Fruit fly (Drosophila melanogaster): Measurements from ENCODE around the gene CG16781.

The CG16781 gene

DNA sequence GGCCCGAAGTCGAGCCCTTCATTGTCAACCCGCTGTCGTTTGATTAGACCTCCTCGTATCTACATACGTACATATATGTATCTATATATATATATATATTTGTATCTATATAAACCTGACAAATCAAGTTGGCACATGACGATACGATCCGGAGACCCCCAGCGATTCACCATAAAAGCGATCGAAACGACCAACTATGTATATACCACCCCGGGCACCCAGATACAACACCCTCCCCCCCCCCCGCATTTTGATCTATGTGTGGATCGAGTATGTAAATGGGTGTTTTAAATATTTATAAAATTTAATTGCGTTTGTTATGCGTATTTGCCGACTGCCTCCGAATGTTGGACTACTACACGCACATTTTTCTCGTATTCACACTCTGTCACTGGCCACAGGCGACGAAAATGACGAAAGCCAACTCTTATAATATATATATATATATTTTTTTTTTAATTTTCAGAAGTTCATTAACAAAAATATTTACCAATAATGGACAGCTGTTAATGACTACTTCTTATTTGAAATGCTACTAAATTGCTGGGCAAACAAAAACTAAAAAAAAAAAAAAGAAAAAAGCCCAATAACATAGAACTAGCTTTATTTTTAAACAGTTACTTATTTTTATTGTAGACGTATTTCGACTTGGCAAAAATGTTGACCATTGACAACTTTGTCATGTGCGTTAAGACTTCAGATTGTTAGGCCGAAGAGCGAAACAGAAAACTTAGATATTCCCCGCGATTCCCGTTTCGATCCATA, 49.7 kb downstream of the CG16781 start (continued):
- TF ChIP-seq CG4404 (GFP tag; IDR thresholded peaks at IDR 0.05), result peak; percentile 39; the same call in 1 of the 2 replicates
- TF ChIP-seq CG7372 (GFP tag; IDR thresholded peaks at IDR 0.05), result 0 out of 2 replicates have a peak, but pooled peaks have one; percentile 24
- peak; percentile 29 for TF ChIP-seq CG12744 (GFP tag; optimal IDR thresholded peaks at IDR 0.05)
- TF ChIP-seq MBD-R2 (GFP tag; IDR thresholded peaks at IDR 0.05), result peak; percentile 24; the same call in 1 of the 2 replicates
- TF ChIP-seq ssp (GFP tag; IDR thresholded peaks at IDR 0.05), result peak; percentile 44
- TF ChIP-seq BtbVII (GFP tag; optimal IDR thresholded peaks at IDR 0.05), result peak; percentile 70
- TF ChIP-seq CG14014 (GFP tag; IDR thresholded peaks at IDR 0.05), result peak; percentile 66; the same call in 1 of the 2 replicates
- peak; percentile 74 for TF ChIP-seq unpg (GFP tag; optimal IDR thresholded peaks at IDR 0.05)
- TF ChIP-seq lov (optimal IDR thresholded peaks at IDR 0.05), result no peak
- no peak for TF ChIP-seq lov (GFP tag; IDR thresholded peaks at IDR 0.05)
- no peak for TF ChIP-seq CG8944 (GFP tag; optimal IDR thresholded peaks at IDR 0.05)
- TF ChIP-seq CG17802 (tag; optimal IDR thresholded peaks at IDR 0.05), result no peak
- TF ChIP-seq Rx (GFP tag; IDR thresholded peaks at IDR 0.05), result no peak; the same call in 1 of the 2 replicates
- TF ChIP-seq Lim3 (GFP tag; IDR thresholded peaks at IDR 0.05), result no peak
- TF ChIP-seq caup (GFP tag; optimal IDR thresholded peaks at IDR 0.05; ENCODE audit: severe bottlenecking), result peak; percentile 62
- TF ChIP-seq CG18262 (tag; optimal IDR thresholded peaks at IDR 0.05), result peak; percentile 75
- no peak for TF ChIP-seq CG32772 (GFP tag; IDR thresholded peaks at IDR 0.05)
- TF ChIP-seq wek (GFP tag; optimal IDR thresholded peaks at IDR 0.05), result no peak
- TF ChIP-seq mam (GFP tag; optimal IDR thresholded peaks at IDR 0.05), result peak; percentile 49
- no peak for TF ChIP-seq slp2 (GFP tag; optimal IDR thresholded peaks at IDR 0.05)
- no peak for TF ChIP-seq maf-S (GFP tag; optimal IDR thresholded peaks at IDR 0.05)
- no peak for TF ChIP-seq MTF-1 (GFP tag; optimal IDR thresholded peaks at IDR 0.05; ENCODE audit: borderline replicate concordance)
- TF ChIP-seq D19A (tag; optimal IDR thresholded peaks at IDR 0.05), result peak; percentile 72
- no peak for TF ChIP-seq jing (GFP tag; optimal IDR thresholded peaks at IDR 0.05)
- peak; percentile 35 for TF ChIP-seq Fer2 (tag; optimal IDR thresholded peaks at IDR 0.05)
- TF ChIP-seq CG4360 (GFP tag; IDR thresholded peaks at IDR 0.05), result no peak
- TF ChIP-seq NK7.1 (GFP tag; optimal IDR thresholded peaks at IDR 0.05), result no peak
- no peak for TF ChIP-seq CG4617 (GFP tag; optimal IDR thresholded peaks at IDR 0.05; ENCODE audit: borderline replicate concordance)
- TF ChIP-seq ase (GFP tag; IDR thresholded peaks at IDR 0.05), result 0 out of 3 replicates have a peak, but pooled peaks have one; percentile 9
- no peak for TF ChIP-seq emc (GFP tag; optimal IDR thresholded peaks at IDR 0.05)
- no peak for TF ChIP-seq ci (GFP tag; IDR thresholded peaks at IDR 0.05)
- TF ChIP-seq CG2875 (GFP tag; optimal IDR thresholded peaks at IDR 0.05), result peak; percentile 12
- no peak for TF ChIP-seq B-H2 (GFP tag; optimal IDR thresholded peaks at IDR 0.05)
- peak; percentile 56 for TF ChIP-seq CG10147 (GFP tag; optimal IDR thresholded peaks at IDR 0.05)
- peak; percentile 62 for TF ChIP-seq Asciz (GFP tag; optimal IDR thresholded peaks at IDR 0.05)
- TF ChIP-seq CG2712 (tag; optimal IDR thresholded peaks at IDR 0.05), result peak; percentile 68
- TF ChIP-seq pnt (GFP tag; optimal IDR thresholded peaks at IDR 0.05), result peak; percentile 19
- TF ChIP-seq CoRest (tag; optimal IDR thresholded peaks at IDR 0.05), result peak; percentile 83
- peak; percentile 62 for TF ChIP-seq seq (GFP tag; IDR thresholded peaks at IDR 0.05)
- TF ChIP-seq CG6175 (GFP tag; IDR thresholded peaks at IDR 0.05), result no peak
- TF ChIP-seq Bgb (GFP tag; IDR thresholded peaks at IDR 0.05; ENCODE audit: partially characterized antibody), result no peak
- peak; percentile 5 for TF ChIP-seq CG15696 (tag; optimal IDR thresholded peaks at IDR 0.05)
- TF ChIP-seq Bteb2 (GFP tag; optimal IDR thresholded peaks at IDR 0.05), result no peak
- TF ChIP-seq CG2199 (GFP tag; IDR thresholded peaks at IDR 0.05), result no peak
- TF ChIP-seq h (optimal IDR thresholded peaks at IDR 0.05), result no peak
- peak; percentile 45 for TF ChIP-seq tap (tag; optimal IDR thresholded peaks at IDR 0.05)
- peak; percentile 74 for TF ChIP-seq CG11695 (GFP tag; IDR thresholded peaks at IDR 0.05)
- no peak for TF ChIP-seq dm (GFP tag; optimal IDR thresholded peaks at IDR 0.05)
- TF ChIP-seq HLHmδ (GFP tag; optimal IDR thresholded peaks at IDR 0.05), result no peak
- TF ChIP-seq CG4854 (GFP tag; optimal IDR thresholded peaks at IDR 0.05), result no peak
